Worm (Caenorhabditis elegans) whole organism, late embryonic: ENCODE measurements around the gene F57E7.4.

ENCODE experiments used
- F13H6.1 ChIP-seq: sonication (generic microtip); optimal IDR thresholded peaks from 2 replicates; lab custom pipeline; 2016; ENCODE audit warnings: missing genetic modification characterization, missing compliant biosample characterization
- T23F11.4 ChIP-seq: fragments of 200-800 bp; sonication (Bioruptor generic); optimal IDR thresholded peaks from 2 replicates; lab custom pipeline; 2018; ENCODE audit warnings: mild to moderate bottlenecking, missing genetic modification characterization, missing compliant biosample characterization
- ahr-1 ChIP-seq: sonication (generic microtip); optimal IDR thresholded peaks from 2 replicates; lab custom pipeline; 2016; ENCODE audit warnings: missing genetic modification characterization, missing compliant biosample characterization
- fax-1 ChIP-seq: sonication (generic microtip); optimal IDR thresholded peaks from 2 replicates; lab custom pipeline; 2016; ENCODE audit warnings: missing genotype, missing genetic modification characterization, missing compliant biosample characterization
- hlh-8 ChIP-seq: sonication (generic microtip); optimal IDR thresholded peaks from 2 replicates; lab custom pipeline; 2016; ENCODE audit warnings: missing genotype, missing genetic modification characterization, missing compliant biosample characterization
- lim-6 ChIP-seq: sonication (generic microtip); optimal IDR thresholded peaks from 2 replicates; lab custom pipeline; 2016; ENCODE audit warnings: missing genetic modification characterization, missing compliant biosample characterization

ce11 chrV:16445676-16446075 is 35.1 kb downstream of the F57E7.4 start, which contains the start of gene T08G3.6:
- TF ChIP-seq hlh-8 (no peak), fax-1 (no peak), ahr-1 (tag; lab: Kevin White, UChicago) (no peak), F13H6.1 (tag; lab: Kevin White, UChicago) (no peak), T23F11.4 (GFP tag; lab: Kevin White, UChicago) (no peak), lim-6 (tag; lab: Kevin White, UChicago) (no peak)
